Worm (Caenorhabditis elegans) whole organism, L1 larva: ENCODE results near the gene C43C3.4.

Experiments used
- elt-3 ChIP-seq, 6 experiments: fragments of 150-350 bp in 1 of 6; sonication (generic microtip); optimal IDR thresholded peaks; 2 replicates each; lab custom pipeline; 2017 to 2018; ENCODE audit warnings: missing biosample characterization in 6 of 6, missing genetic modification characterization in 6 of 6, inconsistent platforms in 1 of 6
- hlh-4 ChIP-seq: sonication (generic microtip); optimal IDR thresholded peaks from 2 replicates; lab custom pipeline; 2016; ENCODE audit warnings: mild to moderate bottlenecking, missing genetic modification characterization, missing compliant biosample characterization

ce11 chrX:9654232-9654631 lies 20.5 kb downstream of the C43C3.4 start:
- TF ChIP-seq elt-3 (tag; optimal IDR thresholded peaks at IDR 0.05; lab: Kevin White, UChicago) (no peak), hlh-4 (tag; lab: Kevin White, UChicago) (no peak)
